Worm (Caenorhabditis elegans): ENCODE data around the gene C01G10.14.
A peak's percentile ranks its signal among the peaks of the same experiment; 100 is the strongest.
"Not testable (repeated sequence)": the region's sequence is repeated elsewhere in the genome, so short reads cannot be mapped to it uniquely, and the experiment has no call there.

C01G10.14 gene

ce11 chrV:15139811-15140210, 34.1 kb upstream of the C01G10.14 start:
- no peak for TF ChIP-seq flt-1 (GFP tag; IDR thresholded peaks at IDR 0.05)
- TF ChIP-seq tab-1 (GFP tag; IDR thresholded peaks at IDR 0.05) = no peak
- no peak for TF ChIP-seq ref-1 (GFP tag; conservative IDR thresholded peaks at IDR 0.05)
- TF ChIP-seq cog-1 (tag; optimal IDR thresholded peaks at IDR 0.05) = no peak
- no peak for TF ChIP-seq ztf-29 (GFP tag; IDR thresholded peaks at IDR 0.05)
- no peak for TF ChIP-seq T22C8.4 (GFP tag; IDR thresholded peaks at IDR 0.05)
- no peak for TF ChIP-seq med-1 (GFP tag; optimal IDR thresholded peaks at IDR 0.05; ENCODE audit: insufficient read depth)
- TF ChIP-seq ztf-23 (GFP tag; IDR thresholded peaks at IDR 0.05) = no peak
- TF ChIP-seq klf-2 (GFP tag; conservative IDR thresholded peaks at IDR 0.05) = no peak

- TF ChIP-seq ztf-23 (GFP tag; IDR thresholded peaks at IDR 0.05) = 0 out of 2 replicates have a peak, but pooled peaks have one; percentile 37
- no peak for TF ChIP-seq ztf-29 (GFP tag; IDR thresholded peaks at IDR 0.05)
- TF ChIP-seq flt-1 (GFP tag; IDR thresholded peaks at IDR 0.05) = no peak
- peak; percentile 1 for TF ChIP-seq cog-1 (tag; optimal IDR thresholded peaks at IDR 0.05)
- no peak for TF ChIP-seq ref-1 (GFP tag; conservative IDR thresholded peaks at IDR 0.05)
- no peak for TF ChIP-seq med-1 (GFP tag; optimal IDR thresholded peaks at IDR 0.05; ENCODE audit: insufficient read depth)
- TF ChIP-seq tab-1 (GFP tag; IDR thresholded peaks at IDR 0.05) = no peak
- no peak for TF ChIP-seq klf-2 (GFP tag; conservative IDR thresholded peaks at IDR 0.05)
- no peak for TF ChIP-seq T22C8.4 (GFP tag; IDR thresholded peaks at IDR 0.05)
Measured at ce11 chrV:15136772-15137171, 31.0 kb upstream of the C01G10.14 start, which contains the start of gene aipl-1. Gene aipl-1 (minus strand): TSS chrV:15136801.

- no peak for TF ChIP-seq flt-1 (GFP tag; IDR thresholded peaks at IDR 0.05)
- TF ChIP-seq ztf-29 (GFP tag; IDR thresholded peaks at IDR 0.05) = no peak
Measured at ce11 chrV:15133812-15134211, 28.1 kb upstream of the C01G10.14 start.

ce11 chrV:15132423-15132822, 26.7 kb upstream of the C01G10.14 start, which contains the start of gene str-171:
Gene str-171 (minus strand): TSS chrV:15132523.
- TF ChIP-seq med-1 (GFP tag; optimal IDR thresholded peaks at IDR 0.05; ENCODE audit: insufficient read depth) (no peak), ref-1 (GFP tag; conservative IDR thresholded peaks at IDR 0.05) (no peak), ztf-29 (GFP tag; IDR thresholded peaks at IDR 0.05) (no peak), ztf-23 (GFP tag; IDR thresholded peaks at IDR 0.05) (no peak), T22C8.4 (GFP tag; IDR thresholded peaks at IDR 0.05) (no peak), klf-2 (GFP tag; conservative IDR thresholded peaks at IDR 0.05) (no peak), tab-1 (GFP tag; IDR thresholded peaks at IDR 0.05) (no peak), cog-1 (tag; optimal IDR thresholded peaks at IDR 0.05) (no peak), flt-1 (GFP tag; IDR thresholded peaks at IDR 0.05) (no peak)

- TF ChIP-seq klf-2 (GFP tag; conservative IDR thresholded peaks at IDR 0.05) (no peak), ztf-29 (GFP tag; IDR thresholded peaks at IDR 0.05) (no peak), ref-1 (GFP tag; conservative IDR thresholded peaks at IDR 0.05) (no peak), med-1 (GFP tag; optimal IDR thresholded peaks at IDR 0.05; ENCODE audit: insufficient read depth) (no peak), ztf-23 (GFP tag; IDR thresholded peaks at IDR 0.05) (no peak), T22C8.4 (GFP tag; IDR thresholded peaks at IDR 0.05) (no peak), tab-1 (GFP tag; IDR thresholded peaks at IDR 0.05) (no peak), flt-1 (GFP tag; IDR thresholded peaks at IDR 0.05) (no peak), cog-1 (tag; optimal IDR thresholded peaks at IDR 0.05) (no peak)
Measured at ce11 chrV:15127955-15128354, 22.2 kb upstream of the C01G10.14 start, which contains the start of gene srr-7. Gene srr-7 (plus strand): TSS chrV:15128255.

ce11 chrV:15127413-15127812, 21.7 kb upstream of the C01G10.14 start, which contains the start of gene srj-27:
Gene srj-27 (minus strand): TSS chrV:15127513.
- TF ChIP-seq T22C8.4 (GFP tag; IDR thresholded peaks at IDR 0.05) (no peak), ztf-23 (GFP tag; IDR thresholded peaks at IDR 0.05) (no peak), klf-2 (GFP tag; conservative IDR thresholded peaks at IDR 0.05) (no peak), flt-1 (GFP tag; IDR thresholded peaks at IDR 0.05) (no peak), ref-1 (GFP tag; conservative IDR thresholded peaks at IDR 0.05) (no peak), tab-1 (GFP tag; IDR thresholded peaks at IDR 0.05) (no peak)

ce11 chrV:15125162-15125561, 19.4 kb upstream of the C01G10.14 start, which contains the start of gene ugt-30:
Gene ugt-30 (minus strand): TSS chrV:15125262.
- not testable (repeated sequence) for TF ChIP-seq ref-1 (GFP tag; conservative IDR thresholded peaks at IDR 0.05); T22C8.4 (GFP tag; IDR thresholded peaks at IDR 0.05); ztf-29 (GFP tag; IDR thresholded peaks at IDR 0.05)

- TF ChIP-seq ztf-23 (GFP tag; IDR thresholded peaks at IDR 0.05) (no peak), med-1 (GFP tag; optimal IDR thresholded peaks at IDR 0.05; ENCODE audit: insufficient read depth) (no peak), T22C8.4 (GFP tag; IDR thresholded peaks at IDR 0.05) (no peak), ztf-29 (GFP tag; IDR thresholded peaks at IDR 0.05) (no peak), tab-1 (GFP tag; IDR thresholded peaks at IDR 0.05) (no peak), ref-1 (GFP tag; conservative IDR thresholded peaks at IDR 0.05) (no peak), cog-1 (tag; optimal IDR thresholded peaks at IDR 0.05) (no peak), flt-1 (GFP tag; IDR thresholded peaks at IDR 0.05) (no peak), klf-2 (GFP tag; conservative IDR thresholded peaks at IDR 0.05) (no peak)
Measured at ce11 chrV:15119517-15119916, 13.8 kb upstream of the C01G10.14 start, which contains the start of gene flor-1. Gene flor-1 (minus strand): TSS chrV:15119617.

- TF ChIP-seq ztf-29, flt-1, T22C8.4 (GFP tag; IDR thresholded peaks at IDR 0.05): not testable (repeated sequence)
Measured at ce11 chrV:15115968-15116367, 10.2 kb upstream of the C01G10.14 start, which contains the start of gene T01G5.8. Gene T01G5.8 (plus strand): TSS chrV:15116268.

ce11 chrV:15113992-15114391, 8.2 kb upstream of the C01G10.14 start, which contains the start of gene T01G5.6:
Gene T01G5.6 (minus strand): TSS chrV:15114092.
- TF ChIP-seq flt-1 (GFP tag; IDR thresholded peaks at IDR 0.05) (no peak), med-1 (GFP tag; optimal IDR thresholded peaks at IDR 0.05; ENCODE audit: insufficient read depth) (no peak), tab-1 (GFP tag; IDR thresholded peaks at IDR 0.05) (no peak), ztf-29 (GFP tag; IDR thresholded peaks at IDR 0.05) (no peak), cog-1 (tag; optimal IDR thresholded peaks at IDR 0.05) (no peak)
